Fruit fly (Drosophila melanogaster) whole organism, embryonic: ENCODE results near the gene CG32829.

Experiments used
- Ada2b ChIP-seq: fragments of 200-800 bp; sonication (Bioruptor generic); IDR thresholded peaks from 2 replicates; pipeline ENCODE4 v1.3.6; 2022; ENCODE audit warnings: missing biosample characterization, missing genetic modification characterization
- Atf6 ChIP-seq: fragments of 200-800 bp; sonication (Bioruptor generic); IDR thresholded peaks from 2 replicates; pipeline ENCODE4 v1.3.6; 2022; ENCODE audit warnings: missing biosample characterization, missing genetic modification characterization
- BEAF-32 ChIP-seq: fragments of 200-800 bp; sonication (Bioruptor generic); optimal IDR thresholded peaks from 3 replicates; lab custom pipeline; 2017; ENCODE audit warnings: missing biosample characterization, missing genetic modification characterization, mild to moderate bottlenecking, moderate library complexity, missing genetic modification reagents
- CG10267 ChIP-seq: fragments of 200-800 bp; sonication (Bioruptor generic); optimal IDR thresholded peaks from 2 replicates; lab custom pipeline; 2018; ENCODE audit warnings: missing biosample characterization, mild to moderate bottlenecking, missing genetic modification characterization, moderate library complexity
- CG11456 ChIP-seq: fragments of 200-800 bp; sonication (Bioruptor generic); IDR thresholded peaks from 3 replicates; pipeline ENCODE4 v1.3.6; 2022; ENCODE audit warnings: missing biosample characterization, missing genetic modification characterization
- CG12299 ChIP-seq: fragments of 200-800 bp; sonication (Bioruptor generic); optimal IDR thresholded peaks from 2 replicates; lab custom pipeline; 2018; ENCODE audit warnings: missing biosample characterization, mild to moderate bottlenecking, missing genetic modification characterization
- CG12391 ChIP-seq: fragments of 200-800 bp; sonication (Bioruptor generic); optimal IDR thresholded peaks from 3 replicates; lab custom pipeline; 2018; ENCODE audit warnings: missing biosample characterization, mild to moderate bottlenecking, missing genetic modification characterization, moderate library complexity
- CG12942 ChIP-seq: fragments of 200-800 bp; sonication (Bioruptor generic); optimal IDR thresholded peaks from 3 replicates; lab custom pipeline; 2016; ENCODE audit warnings: missing biosample characterization, missing genetic modification characterization
- CG13775 ChIP-seq: fragments of 200-800 bp; sonication (Bioruptor generic); optimal IDR thresholded peaks from 3 replicates; lab custom pipeline; 2017; ENCODE audit warnings: missing biosample characterization, mild to moderate bottlenecking, missing genetic modification characterization
- CG15514 ChIP-seq: fragments of 200-800 bp; sonication (Bioruptor generic); optimal IDR thresholded peaks from 3 replicates; lab custom pipeline; 2017; ENCODE audit warnings: missing biosample characterization, missing genetic modification characterization, mild to moderate bottlenecking, moderate library complexity, missing genetic modification reagents
- CG15696 ChIP-seq: fragments of 200-800 bp; sonication (Bioruptor generic); optimal IDR thresholded peaks from 2 replicates; lab custom pipeline; 2019; ENCODE audit warnings: missing biosample characterization, mild to moderate bottlenecking, missing genetic modification characterization, moderate library complexity
- CG16815 ChIP-seq: fragments of 200-800 bp; sonication (Bioruptor generic); optimal IDR thresholded peaks from 3 replicates; lab custom pipeline; 2017; ENCODE audit warnings: missing biosample characterization, mild to moderate bottlenecking, missing genetic modification characterization
- CG17385 ChIP-seq: fragments of 200-800 bp; sonication (Bioruptor generic); optimal IDR thresholded peaks from 3 replicates; lab custom pipeline; 2018; ENCODE audit warnings: missing biosample characterization, mild to moderate bottlenecking, missing genetic modification characterization
- CG30431 ChIP-seq: fragments of 200-800 bp; sonication (Bioruptor generic); optimal IDR thresholded peaks from 2 replicates; lab custom pipeline; 2017; ENCODE audit warnings: missing biosample characterization, missing genetic modification characterization
- CG3281 ChIP-seq: fragments of 200-800 bp; sonication (Bioruptor generic); optimal IDR thresholded peaks from 3 replicates; lab custom pipeline; 2017; ENCODE audit warnings: missing biosample characterization, mild to moderate bottlenecking, missing genetic modification characterization
- CG33213 ChIP-seq: fragments of 200-800 bp; sonication (Bioruptor generic); optimal IDR thresholded peaks from 3 replicates; lab custom pipeline; 2016; ENCODE audit warnings: missing biosample characterization, missing genetic modification characterization
- CG3726 ChIP-seq: fragments of 200-800 bp; sonication (Bioruptor generic); IDR thresholded peaks from 3 replicates; pipeline ENCODE4, ENCODE4 v1.3.6; 2022; ENCODE audit warnings: missing biosample characterization, missing genetic modification characterization
- CG6791 ChIP-seq: fragments of 200-800 bp; sonication (Bioruptor generic); IDR thresholded peaks from 3 replicates; pipeline ENCODE4 v1.3.6; 2022; ENCODE audit warnings: missing biosample characterization, missing genetic modification characterization; ENCODE audit not compliant: partially characterized antibody
- CG8281 ChIP-seq: fragments of 200-800 bp; sonication (Bioruptor generic); optimal IDR thresholded peaks from 2 replicates; lab custom pipeline; 2018; ENCODE audit warnings: missing biosample characterization, mild to moderate bottlenecking, missing genetic modification characterization, moderate library complexity
- Camta ChIP-seq: fragments of 200-800 bp; sonication (Bioruptor generic); optimal IDR thresholded peaks from 2 replicates; lab custom pipeline; 2016; ENCODE audit warnings: missing biosample characterization, missing genetic modification characterization
- Dll ChIP-seq: fragments of 200-800 bp; sonication (Bioruptor generic); IDR thresholded peaks from 4 replicates; pipeline ENCODE4 v1.3.6; 2022; ENCODE audit warnings: missing biosample characterization, missing genetic modification characterization; ENCODE audit not compliant: partially characterized antibody
- GATAe ChIP-seq: fragments of 200-800 bp; sonication (Bioruptor generic); conservative IDR thresholded peaks from 2 replicates; pipeline ENCODE4 v1.3.6; 2022; ENCODE audit warnings: missing biosample characterization, missing genetic modification characterization
- HLHmδ ChIP-seq: fragments of 200-800 bp; sonication (Bioruptor generic); optimal IDR thresholded peaks from 2 replicates; lab custom pipeline; 2018; ENCODE audit warnings: missing biosample characterization, mild to moderate bottlenecking, missing genetic modification characterization, moderate library complexity
- HmgD ChIP-seq: fragments of 200-800 bp; sonication (Bioruptor generic); optimal IDR thresholded peaks from 3 replicates; lab custom pipeline; 2016; ENCODE audit warnings: missing biosample characterization, missing genetic modification characterization
- Lim3 ChIP-seq: fragments of 200-800 bp; sonication (Bioruptor generic); IDR thresholded peaks from 2 replicates; pipeline ENCODE4 v1.3.6; 2022; ENCODE audit warnings: missing biosample characterization, missing genetic modification characterization
- MBD-R2 ChIP-seq: fragments of 200-800 bp; sonication (Bioruptor generic); IDR thresholded peaks from 2 replicates; pipeline ENCODE4 v1.3.6; 2022; ENCODE audit warnings: missing biosample characterization, missing genetic modification characterization
- Myb ChIP-seq: fragments of 200-800 bp; sonication (Bioruptor generic); optimal IDR thresholded peaks from 2 replicates; lab custom pipeline; 2016; ENCODE audit warnings: missing biosample characterization, missing genetic modification characterization
- Opbp ChIP-seq: fragments of 200-800 bp; sonication (Bioruptor generic); IDR thresholded peaks from 3 replicates; pipeline ENCODE4 v1.3.6; 2022; ENCODE audit warnings: missing biosample characterization, missing genetic modification characterization; ENCODE audit not compliant: partially characterized antibody
- Sry-β ChIP-seq: fragments of 200-800 bp; sonication (Bioruptor generic); optimal IDR thresholded peaks from 2 replicates; lab custom pipeline; 2018; ENCODE audit warnings: missing biosample characterization, mild to moderate bottlenecking, missing genetic modification characterization, moderate library complexity
- TFAM ChIP-seq: fragments of 200-800 bp; sonication (Bioruptor generic); optimal IDR thresholded peaks from 2 replicates; lab custom pipeline; 2017; ENCODE audit warnings: missing biosample characterization, missing genetic modification characterization, inconsistent platforms
- Vsx1 ChIP-seq: fragments of 200-800 bp; sonication (Bioruptor generic); optimal IDR thresholded peaks from 2 replicates; lab custom pipeline; 2017; ENCODE audit warnings: missing biosample characterization, mild to moderate bottlenecking, missing genetic modification characterization, missing genetic modification reagents
- YL-1 ChIP-seq: fragments of 200-800 bp; sonication (Bioruptor generic); optimal IDR thresholded peaks from 3 replicates; lab custom pipeline; 2017; ENCODE audit warnings: missing biosample characterization, mild to moderate bottlenecking, missing genetic modification characterization
- bcd ChIP-seq: fragments of 200-800 bp; sonication (Bioruptor generic); optimal IDR thresholded peaks from 2 replicates; lab custom pipeline; 2017; ENCODE audit warnings: missing biosample characterization, mild to moderate bottlenecking, missing genetic modification characterization
- bowl ChIP-seq: fragments of 200-800 bp; sonication (Bioruptor generic); IDR thresholded peaks from 2 replicates; pipeline ENCODE4 v1.3.6; 2022; ENCODE audit warnings: missing biosample characterization, missing genetic modification characterization
- br ChIP-seq: fragments of >200 bp; optimal IDR thresholded peaks from 2 replicates; lab custom pipeline; 2017
- corto ChIP-seq: fragments of 200-800 bp; sonication (Bioruptor generic); optimal IDR thresholded peaks from 2 replicates; lab custom pipeline; 2016; ENCODE audit warnings: missing biosample characterization, mild to moderate bottlenecking, missing genetic modification characterization, moderate library complexity
- crp ChIP-seq, 2 experiments: fragments of 200-800 bp; sonication (Bioruptor generic); optimal IDR thresholded peaks; 2 replicates in 1 of 2; 3 replicates in 1 of 2; lab custom pipeline; 2017; ENCODE audit warnings: missing biosample characterization in 2 of 2, missing genetic modification characterization in 2 of 2, mild to moderate bottlenecking in 1 of 2, moderate library complexity in 1 of 2
- cwo ChIP-seq: fragments of 200-800 bp; sonication (Bioruptor generic); optimal IDR thresholded peaks from 3 replicates; lab custom pipeline; 2017; ENCODE audit warnings: missing biosample characterization, missing genetic modification characterization, mild to moderate bottlenecking, moderate library complexity, missing genetic modification reagents
- dysf ChIP-seq: fragments of 200-800 bp; sonication (Bioruptor generic); IDR thresholded peaks from 3 replicates; pipeline ENCODE4 v1.3.6; 2022; ENCODE audit warnings: missing biosample characterization, missing genetic modification characterization
- fru ChIP-seq: fragments of >200 bp; optimal IDR thresholded peaks from 2 replicates; lab custom pipeline; 2017
- hb ChIP-seq: fragments of 200-800 bp; sonication (Bioruptor generic); IDR thresholded peaks from 3 replicates; pipeline ENCODE4 v1.3.6; 2022; ENCODE audit warnings: missing biosample characterization, missing genetic modification characterization; ENCODE audit not compliant: partially characterized antibody
- insv ChIP-seq, 2 experiments: fragments of 200-800 bp; sonication (Bioruptor generic); optimal IDR thresholded peaks; 3 replicates each; lab custom pipeline; 2016 to 2018; ENCODE audit warnings: missing biosample characterization in 2 of 2, missing genetic modification characterization in 2 of 2
- lov ChIP-seq, 2 experiments: fragments of 200-800 bp in 1 of 2; fragments of >200 bp in 1 of 2; sonication (Bioruptor generic) in 1 of 2; IDR thresholded peaks in 1 of 2; optimal IDR thresholded peaks in 1 of 2; 2 replicates in 1 of 2; 3 replicates in 1 of 2; pipeline versions ENCODE4 v1.3.6 to Lab custom; 2017 to 2022; ENCODE audit warnings: missing biosample characterization in 1 of 2, missing genetic modification characterization in 1 of 2
- pho ChIP-seq: fragments of 200-800 bp; sonication (Bioruptor generic); optimal IDR thresholded peaks from 2 replicates; lab custom pipeline; 2016; ENCODE audit warnings: missing biosample characterization, missing genetic modification characterization
- phol ChIP-seq: fragments of 200-800 bp; sonication (Bioruptor generic); optimal IDR thresholded peaks from 3 replicates; lab custom pipeline; 2018; ENCODE audit warnings: missing biosample characterization, mild to moderate bottlenecking, missing genetic modification characterization, moderate library complexity
- rib ChIP-seq: fragments of 200-800 bp; sonication (Bioruptor generic); IDR thresholded peaks from 2 replicates; pipeline ENCODE4 v1.3.6; 2022; ENCODE audit warnings: missing biosample characterization, missing genetic modification characterization
- sens ChIP-seq: fragments of 200-800 bp; sonication (Bioruptor generic); peaks from one replicate; lab custom pipeline; 2016; ENCODE audit warnings: missing biosample characterization, missing genetic modification characterization
- slp2 ChIP-seq: fragments of 200-800 bp; sonication (Bioruptor generic); optimal IDR thresholded peaks from 2 replicates; lab custom pipeline; 2016; ENCODE audit warnings: missing biosample characterization, missing genetic modification characterization
- tna ChIP-seq: fragments of 200-800 bp; sonication (Bioruptor generic); IDR thresholded peaks from 2 replicates; pipeline ENCODE4 v1.3.6; 2022; ENCODE audit warnings: missing biosample characterization, missing genetic modification characterization; ENCODE audit not compliant: partially characterized antibody
- vfl ChIP-seq: fragments of 200-800 bp; sonication (Bioruptor generic); optimal IDR thresholded peaks from 2 replicates; lab custom pipeline; 2016; ENCODE audit warnings: missing biosample characterization, missing genetic modification characterization
- z ChIP-seq: fragments of 200-800 bp; sonication (Bioruptor generic); IDR thresholded peaks from 3 replicates; pipeline ENCODE4 v1.3.6; 2022; ENCODE audit warnings: missing biosample characterization, missing genetic modification characterization

The CG32829 gene

dm6 chr2L:6907761-6908160 is 8.5 kb downstream of the CG32829 start, which contains the start of the genes Polr1F and Rat1 (continued):
- peak; percentile 2 for TF ChIP-seq CG3281
- TF ChIP-seq Myb (GFP tag; lab: Kevin White, UChicago), result peak; percentile 7
- TF ChIP-seq slp2, result no peak
- TF ChIP-seq HmgD (GFP tag; lab: Kevin White, UChicago), result no peak
- TF ChIP-seq CG30431 (GFP tag; lab: Kevin White, UChicago), result no peak
- no peak for TF ChIP-seq Atf6
- TF ChIP-seq HLHmδ (GFP tag; lab: Kevin White, UChicago), result no peak
- TF ChIP-seq Ada2b (GFP tag; lab: Robert Waterston, UW), result no peak
- no peak for TF ChIP-seq GATAe (GFP tag; lab: Robert Waterston, UW)
- TF ChIP-seq Lim3 (GFP tag; lab: Robert Waterston, UW), result no peak
- no peak for TF ChIP-seq insv (GFP tag; optimal IDR thresholded peaks at IDR 0.05; lab: Kevin White, UChicago)
- TF ChIP-seq CG33213 (GFP tag; lab: Kevin White, UChicago), result peak; percentile 38
- peak; percentile 62 for TF ChIP-seq phol
- peak; percentile 42 for TF ChIP-seq BEAF-32 (GFP tag; lab: Kevin White, UChicago)
- no peak for TF ChIP-seq CG11456 (GFP tag; lab: Robert Waterston, UW)
- TF ChIP-seq Opbp (GFP tag; lab: Robert Waterston, UW), result no peak
- no peak for TF ChIP-seq CG8281 (tag; lab: Kevin White, UChicago)
- TF ChIP-seq CG12942, result peak; percentile 3
- no peak for TF ChIP-seq CG16815 (GFP tag; lab: Kevin White, UChicago)
- TF ChIP-seq TFAM (GFP tag; lab: Kevin White, UChicago), result no peak
- no peak for TF ChIP-seq dysf
- TF ChIP-seq tna, result no peak
- peak; percentile 31 for TF ChIP-seq vfl (GFP tag; lab: Kevin White, UChicago)
- TF ChIP-seq CG13775, result peak; percentile 43
- TF ChIP-seq hb (GFP tag; lab: Robert Waterston, UW), result no peak
- TF ChIP-seq rib, result no peak
- TF ChIP-seq CG12299, result peak; percentile 3
- peak; percentile 81 for TF ChIP-seq YL-1
- no peak for TF ChIP-seq CG3726
- no peak for TF ChIP-seq corto (GFP tag; lab: Kevin White, UChicago)
- TF ChIP-seq pho (GFP tag; lab: Kevin White, UChicago), result peak; percentile 39
- TF ChIP-seq CG6791 (GFP tag; lab: Robert Waterston, UW), result no peak
- TF ChIP-seq cwo (GFP tag; lab: Kevin White, UChicago), result no peak
- peak; percentile 28 for TF ChIP-seq Camta (GFP tag; lab: Kevin White, UChicago)
- TF ChIP-seq br, result no peak
- TF ChIP-seq Vsx1 (GFP tag; lab: Kevin White, UChicago), result no peak
- TF ChIP-seq sens (GFP tag; lab: Kevin White, UChicago), result peak; percentile 93
- TF ChIP-seq z (GFP tag; lab: Robert Waterston, UW), result no peak
- peak; percentile 79 for TF ChIP-seq CG12391
- TF ChIP-seq CG15696, result peak; percentile 23
- peak; percentile 69 for TF ChIP-seq CG15514
- TF ChIP-seq lov (optimal IDR thresholded peaks at IDR 0.05; lab: Kevin White, UChicago), result no peak
- no peak for TF ChIP-seq lov (GFP tag; IDR thresholded peaks at IDR 0.05; lab: Robert Waterston, UW)
- peak; percentile 94 for TF ChIP-seq Sry-β (GFP tag; lab: Kevin White, UChicago)
- no peak for TF ChIP-seq fru (lab: Kevin White, UChicago)
- TF ChIP-seq CG10267 (tag; lab: Kevin White, UChicago), result peak; percentile 61
- TF ChIP-seq bowl (GFP tag; lab: Robert Waterston, UW), result no peak
- peak; percentile 89 for TF ChIP-seq MBD-R2
- TF ChIP-seq CG17385 (GFP tag; lab: Kevin White, UChicago), result no peak
- TF ChIP-seq Dll (GFP tag; lab: Robert Waterston, UW), result peak; percentile 39; the same call in 1 of the 4 replicates
- no peak for TF ChIP-seq bcd (GFP tag; lab: Kevin White, UChicago)
- peak in 1 of 2 experiments; percentile 46 for TF ChIP-seq crp (GFP tag; optimal IDR thresholded peaks at IDR 0.05; lab: Kevin White, UChicago)
